Worm (Caenorhabditis elegans): ENCODE data around the gene F33G12.7.

DNA sequence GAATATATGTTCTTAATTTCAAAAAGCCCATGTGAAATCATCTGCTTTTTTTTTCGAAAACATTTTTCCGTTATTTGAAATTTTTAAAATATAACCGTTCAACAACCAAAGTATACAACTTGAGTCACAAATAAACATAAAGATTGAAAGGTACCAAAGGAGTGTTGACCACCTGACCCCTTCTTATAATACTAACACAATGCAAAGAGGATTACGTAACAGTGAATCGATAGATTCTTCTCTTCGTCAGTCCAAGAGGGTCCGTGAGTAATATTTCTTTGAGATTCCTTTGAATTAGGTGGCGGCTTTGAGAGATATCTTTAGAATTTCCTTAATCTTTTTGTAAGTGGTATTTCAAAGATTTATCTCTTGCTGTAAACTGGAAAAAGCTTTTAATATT, 24.3 kb downstream of the F33G12.7 start:
- TF ChIP-seq ceh-13 (GFP tag; optimal IDR thresholded peaks at IDR 0.05) (no peak), hmbx-1 (tag; optimal IDR thresholded peaks at IDR 0.05) (no peak), ama-1 (optimal IDR thresholded peaks at IDR 0.05) (no peak), hmg-4 (GFP tag; optimal IDR thresholded peaks at IDR 0.05) (no peak), flt-1 (GFP tag; IDR thresholded peaks at IDR 0.05) (no peak)

All from whole organism, early embryonic.